Worm (Caenorhabditis elegans): ENCODE measurements around the gene spp-16.

Gene spp-16

DNA sequence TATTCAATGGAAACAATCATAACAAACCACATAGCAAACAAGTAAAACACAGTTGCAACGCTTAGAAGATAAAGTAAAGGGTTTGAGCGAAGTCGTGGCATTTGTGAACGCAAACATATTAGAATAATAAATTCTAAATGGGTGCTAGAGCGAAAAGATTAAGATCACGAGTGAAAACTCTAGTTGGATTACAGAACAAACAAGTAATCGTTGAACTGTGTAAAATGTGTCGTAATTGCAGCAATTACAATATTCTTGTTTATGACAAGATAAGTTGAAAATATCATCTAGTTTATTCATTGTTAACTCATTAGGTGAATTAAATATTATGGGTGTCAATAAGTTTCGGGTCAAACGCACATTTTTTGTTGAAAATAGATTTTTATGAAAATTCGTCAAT lies 1.6 kb upstream of the spp-16 start, which contains the start of gene F32D8.8:
TSS of gene F32D8.8 (minus strand) at position 101 of the 400 bp plus-strand sequence.
- no peak for TF ChIP-seq pat-9 (tag; optimal IDR thresholded peaks at IDR 0.05)
- TF ChIP-seq lim-6 (tag; optimal IDR thresholded peaks at IDR 0.05), result no peak
- TF ChIP-seq ceh-30 (tag; optimal IDR thresholded peaks at IDR 0.05), result no peak
- TF ChIP-seq fax-1 (tag; optimal IDR thresholded peaks at IDR 0.05), result no peak
- no peak for TF ChIP-seq che-1 (tag; optimal IDR thresholded peaks at IDR 0.05)
- TF ChIP-seq zip-5 (tag; optimal IDR thresholded peaks at IDR 0.05), result no peak
- no peak for TF ChIP-seq nhr-11 (tag; optimal IDR thresholded peaks at IDR 0.05)
- TF ChIP-seq ceh-18 (tag; optimal IDR thresholded peaks at IDR 0.05), result no peak

DNA sequence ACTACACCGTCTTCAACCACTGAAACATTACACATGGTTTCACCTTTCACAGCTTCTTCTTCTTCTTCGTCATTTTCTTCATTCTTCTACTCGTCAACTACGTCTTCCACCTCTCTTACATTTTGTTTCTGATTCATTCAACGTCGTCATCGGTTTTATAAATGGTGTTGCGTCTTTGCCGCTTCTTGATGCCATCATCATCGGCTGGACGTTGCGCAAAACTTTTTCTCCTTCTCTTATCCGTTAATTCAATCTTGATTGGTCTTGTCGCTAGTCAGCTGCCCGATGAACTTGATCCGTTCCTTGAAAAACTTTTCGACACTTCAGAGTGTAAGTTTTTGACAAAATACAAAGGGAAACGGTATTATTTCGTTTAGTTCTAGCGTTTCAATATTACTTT lies 2.5 kb downstream of the spp-16 start:
- TF ChIP-seq ceh-24 (tag; optimal IDR thresholded peaks at IDR 0.05) (no peak), odd-2 (tag; optimal IDR thresholded peaks at IDR 0.05) (no peak), ttx-3 (tag; optimal IDR thresholded peaks at IDR 0.05) (no peak), sox-2 (GFP tag; IDR thresholded peaks at IDR 0.05) (no peak), ceh-34 (tag; optimal IDR thresholded peaks at IDR 0.05) (no peak), elt-2 (tag; optimal IDR thresholded peaks at IDR 0.05) (no peak), madf-2 (tag; optimal IDR thresholded peaks at IDR 0.05) (no peak), che-1 (tag; optimal IDR thresholded peaks at IDR 0.05) (no peak), hlh-13 (GFP tag; optimal IDR thresholded peaks at IDR 0.05) (no peak)

DNA sequence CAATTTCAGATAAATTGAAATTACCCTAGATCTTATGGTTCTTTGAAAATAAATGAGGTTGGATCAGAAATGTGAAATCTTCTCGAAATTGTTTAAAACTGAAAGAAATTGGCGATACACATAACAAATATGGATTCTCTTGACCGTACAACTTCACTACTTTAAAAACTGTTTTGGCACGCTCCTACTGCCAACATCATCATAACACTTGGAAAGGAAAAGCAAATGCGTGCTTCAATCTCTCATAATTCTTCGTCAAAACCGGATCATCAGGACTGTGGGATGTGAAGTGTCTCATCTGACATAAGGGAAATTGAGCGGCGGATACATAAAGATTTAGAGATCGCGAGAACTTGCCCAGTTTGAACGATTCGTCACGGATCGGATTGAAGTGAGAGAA lies 3.0 kb downstream of the spp-16 start, which contains the start of gene F32D8.7:
TSS of gene F32D8.7 (plus strand) at position 329 of the 400 bp plus-strand sequence.
- TF ChIP-seq ceh-45 (GFP tag; IDR thresholded peaks at IDR 0.05) (no peak), sox-2 (GFP tag; IDR thresholded peaks at IDR 0.05) (no peak), hlh-15 (tag; optimal IDR thresholded peaks at IDR 0.05) (no peak), pag-3 (tag; optimal IDR thresholded peaks at IDR 0.05; ENCODE audit: borderline replicate concordance) (no peak), nhr-11 (tag; optimal IDR thresholded peaks at IDR 0.05) (no peak), ceh-9 (tag; optimal IDR thresholded peaks at IDR 0.05) (no peak), C08G9.2 (tag; optimal IDR thresholded peaks at IDR 0.05) (no peak), ceh-30 (tag; optimal IDR thresholded peaks at IDR 0.05) (no peak), Y22D7AL.16 (tag; optimal IDR thresholded peaks at IDR 0.05) (no peak), F13H6.1 (tag; optimal IDR thresholded peaks at IDR 0.05) (no peak)

DNA sequence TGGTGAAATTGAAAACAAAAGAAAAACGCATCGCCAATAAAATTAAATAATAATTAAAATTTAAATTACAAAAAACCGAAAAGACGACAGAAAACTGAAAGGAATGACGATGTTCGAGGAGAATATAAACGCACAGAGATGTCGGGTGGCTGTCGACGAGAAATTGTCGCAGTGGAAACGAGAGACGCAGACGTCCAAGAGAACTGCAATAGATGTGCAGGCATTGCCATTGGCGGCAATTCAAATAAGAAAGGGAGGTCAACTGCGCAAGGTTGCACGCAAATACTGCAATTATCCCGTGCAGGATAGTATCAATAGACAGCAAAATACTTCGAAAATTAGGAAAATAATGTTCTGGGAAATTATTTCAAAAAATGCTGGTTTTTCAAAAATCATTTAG lies 3.9 kb downstream of the spp-16 start:
- TF ChIP-seq fkh-6 (tag; optimal IDR thresholded peaks at IDR 0.05) (peak; percentile 40), ama-1 (optimal IDR thresholded peaks at IDR 0.05) (no peak), ceh-22 (tag; optimal IDR thresholded peaks at IDR 0.05) (no peak), hlh-6 (tag; optimal IDR thresholded peaks at IDR 0.05) (no peak), pqm-1 (tag; optimal IDR thresholded peaks at IDR 0.05) (peak; percentile 51), ceh-45 (GFP tag; IDR thresholded peaks at IDR 0.05) (peak; percentile 47; the same call in 1 of the 2 replicates), pha-2 (tag; optimal IDR thresholded peaks at IDR 0.05) (peak; percentile 54), hlh-13 (GFP tag; optimal IDR thresholded peaks at IDR 0.05) (no peak), sdc-2 (tag; optimal IDR thresholded peaks at IDR 0.05) (peak; percentile 52), rnt-1 (tag; optimal IDR thresholded peaks at IDR 0.05) (peak; percentile 85), pha-4 (tag; optimal IDR thresholded peaks at IDR 0.05) (no peak), zip-5 (tag; optimal IDR thresholded peaks at IDR 0.05) (peak; percentile 50), F13H6.1 (tag; optimal IDR thresholded peaks at IDR 0.05) (peak; percentile 66), che-1 (tag; optimal IDR thresholded peaks at IDR 0.05) (peak; percentile 66), ahr-1 (tag; optimal IDR thresholded peaks at IDR 0.05) (peak; percentile 65), fax-1 (tag; optimal IDR thresholded peaks at IDR 0.05) (peak; percentile 49), ceh-48 (tag; optimal IDR thresholded peaks at IDR 0.05) (peak; percentile 49), pat-9 (tag; optimal IDR thresholded peaks at IDR 0.05) (peak; percentile 57), ceh-9 (tag; optimal IDR thresholded peaks at IDR 0.05) (no peak), ceh-30 (tag; optimal IDR thresholded peaks at IDR 0.05) (peak; percentile 83), sox-4 (tag; optimal IDR thresholded peaks at IDR 0.05) (peak; percentile 52), K09A11.1 (tag; optimal IDR thresholded peaks at IDR 0.05; ENCODE audit: insufficient read depth) (peak; percentile 23), ceh-2 (tag; optimal IDR thresholded peaks at IDR 0.05) (peak; percentile 66), pax-1 (tag; optimal IDR thresholded peaks at IDR 0.05) (peak; percentile 97), ets-4 (tag; optimal IDR thresholded peaks at IDR 0.05) (peak; percentile 80), syd-9 (tag; optimal IDR thresholded peaks at IDR 0.05) (peak; percentile 47), eyg-1 (tag; optimal IDR thresholded peaks at IDR 0.05) (peak; percentile 67), ceh-18 (tag; optimal IDR thresholded peaks at IDR 0.05) (peak; percentile 88), ztf-16 (tag; optimal IDR thresholded peaks at IDR 0.05) (peak; percentile 68), ceh-6 (GFP tag; optimal IDR thresholded peaks at IDR 0.05) (peak; percentile 4), ceh-19 (GFP tag; optimal IDR thresholded peaks at IDR 0.05) (peak; percentile 65), mec-3 (tag; optimal IDR thresholded peaks at IDR 0.05; ENCODE audit: borderline replicate concordance) (no peak), K02D7.2 (tag; optimal IDR thresholded peaks at IDR 0.05) (peak; percentile 21)

Measured in whole organism, late embryonic.